Worm (Caenorhabditis elegans) whole organism, L2 larva: Measurements from ENCODE around the gene F11C7.6.

Experiments
- aly-2 ChIP-seq: fragments of 150-350 bp; optimal IDR thresholded peaks from 2 replicates; lab custom pipeline; 2014; ENCODE audit warnings: missing biosample characterization, missing genetic modification characterization
- ama-1 ChIP-seq: fragments of 150-350 bp; optimal IDR thresholded peaks from 2 replicates; lab custom pipeline; 2018; ENCODE audit warnings: inconsistent platforms
- elt-3 ChIP-seq: sonication (generic microtip); optimal IDR thresholded peaks from 2 replicates; lab custom pipeline; 2017; ENCODE audit warnings: missing biosample characterization, missing genetic modification characterization
- lin-13 ChIP-seq: fragments of 150-350 bp; optimal IDR thresholded peaks from 2 replicates; lab custom pipeline; 2014; ENCODE audit warnings: missing biosample characterization, missing genetic modification reagents, missing genetic modification characterization
- nhr-10 ChIP-seq: sonication (generic microtip); optimal IDR thresholded peaks from 2 replicates; lab custom pipeline; 2017; ENCODE audit warnings: missing biosample characterization, missing genetic modification characterization
- nhr-12 ChIP-seq: fragments of 150-350 bp; optimal IDR thresholded peaks from 2 replicates; lab custom pipeline; 2014; ENCODE audit warnings: missing biosample characterization, missing genetic modification characterization
- nhr-237 ChIP-seq: fragments of 150-350 bp; optimal IDR thresholded peaks from 2 replicates; lab custom pipeline; 2014; ENCODE audit warnings: missing biosample characterization, missing genetic modification characterization
- nhr-6 ChIP-seq: fragments of 150-350 bp; optimal IDR thresholded peaks from 2 replicates; lab custom pipeline; 2014; ENCODE audit warnings: missing biosample characterization, missing genetic modification characterization
- nhr-77 ChIP-seq: fragments of 150-350 bp; optimal IDR thresholded peaks from 2 replicates; lab custom pipeline; 2014; ENCODE audit warnings: missing biosample characterization, missing genetic modification characterization
- unc-62 ChIP-seq: fragments of 150-350 bp; optimal IDR thresholded peaks from 2 replicates; lab custom pipeline; 2014; ENCODE audit warnings: missing biosample characterization, missing genetic modification reagents, missing genetic modification characterization

DNA sequence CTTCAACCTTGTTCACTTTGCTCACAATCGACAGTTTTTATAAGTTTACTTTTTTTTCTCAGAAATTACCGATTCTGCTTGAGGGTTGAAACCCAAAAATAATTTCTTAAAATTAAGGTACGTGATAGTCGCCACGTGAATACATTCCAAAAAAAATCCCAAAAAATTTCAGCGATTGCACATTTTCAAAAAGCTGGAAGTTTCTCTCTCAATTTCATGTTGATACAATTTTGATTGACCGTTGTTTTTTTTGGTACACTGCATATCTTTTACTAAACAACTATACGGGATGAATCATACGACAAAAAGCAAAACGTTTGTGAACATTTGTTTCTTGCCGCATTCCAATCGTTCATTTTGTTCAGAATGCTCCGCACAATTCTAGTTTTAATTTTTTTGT, 37.0 kb downstream of the F11C7.6 start, which contains the start of gene C36E6.8:
- TF ChIP-seq nhr-6 (tag; lab: Kevin White, UChicago) = no peak
- TF ChIP-seq unc-62 (GFP tag; lab: Kevin White, UChicago) = no peak
- TF ChIP-seq nhr-77 (tag; lab: Kevin White, UChicago) = no peak
- TF ChIP-seq aly-2 (tag; lab: Kevin White, UChicago) = no peak
- TF ChIP-seq nhr-12 (tag; lab: Kevin White, UChicago) = no peak
- TF ChIP-seq ama-1 (lab: Kevin White, UChicago) = no peak
- TF ChIP-seq nhr-237 (tag; lab: Kevin White, UChicago) = no peak
- TF ChIP-seq elt-3 (tag; lab: Kevin White, UChicago) = no peak
- TF ChIP-seq lin-13 (GFP tag; lab: Kevin White, UChicago) = no peak
- no peak for TF ChIP-seq nhr-10 (tag; lab: Kevin White, UChicago)
